Worm (Caenorhabditis elegans) whole organism, midembryonic: Measurements from ENCODE around the gene srz-72.

ENCODE experiments used
- T22C8.4 ChIP-seq: fragments of 200-800 bp; sonication (Bioruptor generic); IDR thresholded peaks from 2 replicates; pipeline ENCODE4 v1.3.6; 2022; ENCODE audit warnings: missing genetic modification characterization, missing compliant biosample characterization
- cog-1 ChIP-seq: sonication (generic microtip); optimal IDR thresholded peaks from 2 replicates; lab custom pipeline; 2016; ENCODE audit warnings: missing genetic modification characterization, missing compliant biosample characterization
- flt-1 ChIP-seq: fragments of 200-800 bp; sonication (Bioruptor generic); IDR thresholded peaks from 2 replicates; pipeline ENCODE4 v1.3.6; 2022; ENCODE audit warnings: missing genetic modification characterization, missing compliant biosample characterization
- klf-2 ChIP-seq: fragments of 200-800 bp; sonication (Bioruptor generic); conservative IDR thresholded peaks from 2 replicates; pipeline ENCODE4 v1.3.6; 2022; ENCODE audit warnings: missing genetic modification reagents, missing genetic modification characterization, missing compliant biosample characterization
- med-1 ChIP-seq: sonication (generic microtip); optimal IDR thresholded peaks from 2 replicates; lab custom pipeline; 2017; ENCODE audit warnings: missing genetic modification characterization, mild to moderate bottlenecking, missing compliant biosample characterization, antibody characterized with exemption, missing genetic modification reagents; ENCODE audit not compliant: insufficient read depth
- ref-1 ChIP-seq: fragments of 200-800 bp; sonication (Bioruptor generic); conservative IDR thresholded peaks from 2 replicates; pipeline ENCODE4 v1.3.6; 2022; ENCODE audit warnings: missing genetic modification reagents, missing genetic modification characterization, missing compliant biosample characterization
- tab-1 ChIP-seq: fragments of 200-800 bp; sonication (Bioruptor generic); IDR thresholded peaks from 2 replicates; pipeline ENCODE4 v1.3.6; 2022; ENCODE audit warnings: missing genetic modification characterization, missing compliant biosample characterization
- ztf-23 ChIP-seq: fragments of 200-800 bp; sonication (Bioruptor generic); IDR thresholded peaks from 2 replicates; pipeline ENCODE4 v1.3.6; 2022; ENCODE audit warnings: missing genetic modification reagents, missing genetic modification characterization, missing compliant biosample characterization
- ztf-29 ChIP-seq: fragments of 200-800 bp; sonication (Bioruptor generic); IDR thresholded peaks from 2 replicates; pipeline ENCODE4 v1.3.6; 2022; ENCODE audit warnings: missing genetic modification reagents, missing genetic modification characterization, missing compliant biosample characterization

DNA sequence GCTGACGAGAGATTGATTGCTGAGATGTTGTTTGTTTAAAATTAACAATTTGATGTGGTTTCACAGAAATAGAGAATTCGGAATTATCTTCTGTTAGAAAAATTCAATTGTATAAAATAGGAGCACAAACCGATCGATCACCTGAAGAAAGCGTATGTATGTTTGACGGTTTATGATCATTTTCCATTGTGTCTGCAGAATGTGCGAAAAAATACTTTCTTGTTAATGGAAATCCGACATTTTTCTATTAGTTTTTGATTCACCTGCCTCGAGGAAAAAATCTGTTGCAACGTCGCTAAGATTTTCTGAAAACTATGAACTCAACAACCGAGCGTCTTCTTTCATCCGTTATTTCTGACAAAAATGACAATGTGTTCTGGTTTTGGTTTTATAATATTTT, 37.8 kb downstream of the srz-72 start, which contains the start of gene C35D6.13:
- TF ChIP-seq ztf-23 (no peak), T22C8.4 (GFP tag; lab: Robert Waterston, UW) (no peak), ref-1 (GFP tag; lab: Robert Waterston, UW) (no peak), med-1 (GFP tag; lab: Kevin White, UChicago) (no peak), klf-2 (GFP tag; lab: Robert Waterston, UW) (no peak), ztf-29 (GFP tag; lab: Robert Waterston, UW) (no peak), tab-1 (no peak), cog-1 (no peak), flt-1 (GFP tag; lab: Robert Waterston, UW) (no peak)
